Fruit fly (Drosophila melanogaster): Measurements from ENCODE around the gene SLIRP1.

SLIRP1 gene

dm6 chrX:21362878-21363277, 43.8 kb upstream of the SLIRP1 start, which contains the start of the genes bbx and waw (continued):
- TF ChIP-seq ind (GFP tag; optimal IDR thresholded peaks at IDR 0.05): no peak
- peak; percentile 40 for TF ChIP-seq CHES-1-like (GFP tag; optimal IDR thresholded peaks at IDR 0.05)
- TF ChIP-seq CG18476 (GFP tag; optimal IDR thresholded peaks at IDR 0.05): no peak
- no peak for TF ChIP-seq btn (GFP tag; optimal IDR thresholded peaks at IDR 0.05)
- TF ChIP-seq gce (GFP tag; IDR thresholded peaks at IDR 0.05): no peak
- TF ChIP-seq oc (tag; optimal IDR thresholded peaks at IDR 0.05): no peak
- no peak for TF ChIP-seq Ada2b (GFP tag; IDR thresholded peaks at IDR 0.05)
- TF ChIP-seq CG6765 (GFP tag; optimal IDR thresholded peaks at IDR 0.05): no peak
- TF ChIP-seq Asciz (GFP tag; optimal IDR thresholded peaks at IDR 0.05): no peak
- TF ChIP-seq gro (GFP tag; optimal IDR thresholded peaks at IDR 0.05): peak; percentile 28
- no peak for TF ChIP-seq CG7745 (tag; optimal IDR thresholded peaks at IDR 0.05)
- no peak for TF ChIP-seq Tbp (GFP tag; optimal IDR thresholded peaks at IDR 0.05)
- peak; percentile 57 for TF ChIP-seq stwl (tag; optimal IDR thresholded peaks at IDR 0.05)
- TF ChIP-seq CG11695 (GFP tag; IDR thresholded peaks at IDR 0.05): no peak
- no peak for TF ChIP-seq CG1832 (GFP tag; optimal IDR thresholded peaks at IDR 0.05)
- no peak for TF ChIP-seq rib (GFP tag; IDR thresholded peaks at IDR 0.05)
- TF ChIP-seq CG14710 (tag; optimal IDR thresholded peaks at IDR 0.05): peak; percentile 52
- no peak for TF ChIP-seq kah (GFP tag; optimal IDR thresholded peaks at IDR 0.05)
- no peak for TF ChIP-seq hkb (optimal IDR thresholded peaks at IDR 0.05)
- TF ChIP-seq hkb (GFP tag; IDR thresholded peaks at IDR 0.05): no peak
- TF ChIP-seq row (GFP tag; IDR thresholded peaks at IDR 0.05): peak; percentile 16; the same call in 1 of the 3 replicates
- peak; percentile 23 for TF ChIP-seq bigmax (GFP tag; optimal IDR thresholded peaks at IDR 0.05)
- TF ChIP-seq Nf-YA (GFP tag; IDR thresholded peaks at IDR 0.05): no peak
- no peak for TF ChIP-seq GATAe (GFP tag; conservative IDR thresholded peaks at IDR 0.05)
- TF ChIP-seq CG8290 (GFP tag; optimal IDR thresholded peaks at IDR 0.05): peak; percentile 5
- TF ChIP-seq CG8290 (tag; optimal IDR thresholded peaks at IDR 0.05): no peak
- no peak for TF ChIP-seq C15 (GFP tag; IDR thresholded peaks at IDR 0.05)
- no peak for TF ChIP-seq ham (GFP tag; IDR thresholded peaks at IDR 0.05)
- no peak for TF ChIP-seq zen2 (GFP tag; IDR thresholded peaks at IDR 0.05; ENCODE audit: partially characterized antibody)
- peak; percentile 37; the same call in 1 of the 2 replicates for TF ChIP-seq CG32772 (GFP tag; IDR thresholded peaks at IDR 0.05)
- no peak for TF ChIP-seq CG14441 (GFP tag; IDR thresholded peaks at IDR 0.05)
- TF ChIP-seq yki (optimal IDR thresholded peaks at IDR 0.05): no peak
- TF ChIP-seq CG2116 (GFP tag; optimal IDR thresholded peaks at IDR 0.05): peak; percentile 27
- TF ChIP-seq CG6254 (GFP tag; optimal IDR thresholded peaks at IDR 0.05): no peak
- no peak for TF ChIP-seq NC2α (GFP tag; optimal IDR thresholded peaks at IDR 0.05)
- TF ChIP-seq CG9932 (GFP tag; IDR thresholded peaks at IDR 0.05): no peak
- no peak for TF ChIP-seq az2 (GFP tag; optimal IDR thresholded peaks at IDR 0.05)
- no peak for TF ChIP-seq CG11398 (GFP tag; optimal IDR thresholded peaks at IDR 0.05)
- no peak for TF ChIP-seq ac (GFP tag; optimal IDR thresholded peaks at IDR 0.05)
- no peak for TF ChIP-seq CG8765 (GFP tag; IDR thresholded peaks at IDR 0.05)
- peak; percentile 60 for TF ChIP-seq CG15514 (GFP tag; optimal IDR thresholded peaks at IDR 0.05)
- no peak for TF ChIP-seq Sry-β (GFP tag; optimal IDR thresholded peaks at IDR 0.05)
- peak; percentile 43 for TF ChIP-seq sug (tag; optimal IDR thresholded peaks at IDR 0.05)
- TF ChIP-seq pho (GFP tag; optimal IDR thresholded peaks at IDR 0.05): peak; percentile 18
- TF ChIP-seq sqz (GFP tag; optimal IDR thresholded peaks at IDR 0.05): peak; percentile 86
- TF ChIP-seq Dip3 (GFP tag; optimal IDR thresholded peaks at IDR 0.05): no peak
- TF ChIP-seq bsh (GFP tag; optimal IDR thresholded peaks at IDR 0.05): peak in 1 of 2 experiments; percentile 16
- TF ChIP-seq croc (GFP tag; conservative IDR thresholded peaks at IDR 0.05): no peak
- peak; percentile 43 for TF ChIP-seq zen (tag; optimal IDR thresholded peaks at IDR 0.05)
- no peak for TF ChIP-seq HLH3B (GFP tag; IDR thresholded peaks at IDR 0.05)
- TF ChIP-seq Myb (GFP tag; optimal IDR thresholded peaks at IDR 0.05): peak; percentile 47
- TF ChIP-seq CG15696 (tag; optimal IDR thresholded peaks at IDR 0.05): peak; percentile 66
- no peak for TF ChIP-seq CG1602 (GFP tag; optimal IDR thresholded peaks at IDR 0.05)

All from whole organism, embryonic.